Fruit fly (Drosophila melanogaster): Measurements from ENCODE around the gene RFeSP.

RFeSP gene

dm6 chr2L:1590167-1590566 lies 23.8 kb downstream of the RFeSP start (continued):
- TF ChIP-seq Mrtf (GFP tag; IDR thresholded peaks at IDR 0.05) = peak; percentile 79
- peak; percentile 79 for TF ChIP-seq unpg (GFP tag; optimal IDR thresholded peaks at IDR 0.05)
- peak; percentile 65 for TF ChIP-seq CG11247 (GFP tag; IDR thresholded peaks at IDR 0.05)
- no peak for TF ChIP-seq CG3163 (GFP tag; optimal IDR thresholded peaks at IDR 0.05)
- TF ChIP-seq MESR4 (GFP tag; optimal IDR thresholded peaks at IDR 0.05) = no peak
- peak; percentile 52 for TF ChIP-seq CG5180 (GFP tag; optimal IDR thresholded peaks at IDR 0.05)
- TF ChIP-seq gce (GFP tag; IDR thresholded peaks at IDR 0.05) = peak; percentile 67; the same call in 2 of the 3 replicates
- TF ChIP-seq row (GFP tag; IDR thresholded peaks at IDR 0.05) = peak; percentile 87
- peak; percentile 63 for TF ChIP-seq Atf-2 (GFP tag; optimal IDR thresholded peaks at IDR 0.05)
- peak; percentile 70 for TF ChIP-seq Asciz (GFP tag; optimal IDR thresholded peaks at IDR 0.05)
- TF ChIP-seq H2.0 (GFP tag; IDR thresholded peaks at IDR 0.05) = peak; percentile 69; the same call in 1 of the 2 replicates
- TF ChIP-seq CG18764 (GFP tag; optimal IDR thresholded peaks at IDR 0.05) = peak; percentile 53
- peak; percentile 50 for TF ChIP-seq Six4 (GFP tag; optimal IDR thresholded peaks at IDR 0.05)
- no peak for TF ChIP-seq CG34224 (GFP tag; IDR thresholded peaks at IDR 0.05; ENCODE audit: partially characterized antibody)
- no peak for TF ChIP-seq zen2 (GFP tag; IDR thresholded peaks at IDR 0.05; ENCODE audit: partially characterized antibody)
- peak; percentile 69 for TF ChIP-seq ap (GFP tag; IDR thresholded peaks at IDR 0.05)
- TF ChIP-seq Dek (tag; optimal IDR thresholded peaks at IDR 0.05) = peak; percentile 71
- peak; percentile 80 for TF ChIP-seq CG2889 (GFP tag; IDR thresholded peaks at IDR 0.05)
- TF ChIP-seq ERR (GFP tag; optimal IDR thresholded peaks at IDR 0.05) = peak; percentile 80
- peak; percentile 73 for TF ChIP-seq CG14050 (GFP tag; IDR thresholded peaks at IDR 0.05)
- peak; percentile 57 for TF ChIP-seq Bteb2 (GFP tag; optimal IDR thresholded peaks at IDR 0.05)
- TF ChIP-seq CG13123 (GFP tag; optimal IDR thresholded peaks at IDR 0.05) = peak; percentile 20
- peak; percentile 52; the same call in 1 of the 2 replicates for TF ChIP-seq CG43689 (GFP tag; IDR thresholded peaks at IDR 0.05)
- no peak for TF ChIP-seq HmgD (GFP tag; optimal IDR thresholded peaks at IDR 0.05)
- peak; percentile 69 for TF ChIP-seq chm (GFP tag; IDR thresholded peaks at IDR 0.05)
- TF ChIP-seq dm (GFP tag; optimal IDR thresholded peaks at IDR 0.05) = peak; percentile 50
- peak; percentile 50 for TF ChIP-seq CG1602 (GFP tag; optimal IDR thresholded peaks at IDR 0.05)
- TF ChIP-seq CG7987 (GFP tag; optimal IDR thresholded peaks at IDR 0.05) = peak; percentile 22
- no peak for TF ChIP-seq h (optimal IDR thresholded peaks at IDR 0.05)
- peak; percentile 68 for TF ChIP-seq seq (GFP tag; IDR thresholded peaks at IDR 0.05)
- peak; percentile 46 for TF ChIP-seq CG8359 (GFP tag; optimal IDR thresholded peaks at IDR 0.05; ENCODE audit: borderline replicate concordance)
- TF ChIP-seq hkb (optimal IDR thresholded peaks at IDR 0.05) = no peak
- TF ChIP-seq hkb (GFP tag; IDR thresholded peaks at IDR 0.05) = peak; percentile 81
- no peak for TF ChIP-seq dimm (GFP tag; IDR thresholded peaks at IDR 0.05)
- peak; percentile 61 for TF ChIP-seq btn (GFP tag; optimal IDR thresholded peaks at IDR 0.05)
- TF ChIP-seq CG17568 (GFP tag; optimal IDR thresholded peaks at IDR 0.05) = peak; percentile 65
- 0 out of 3 replicates have a peak, but pooled peaks have one; percentile 39 for TF ChIP-seq CG7357 (GFP tag; IDR thresholded peaks at IDR 0.05)
- peak; percentile 58 for TF ChIP-seq CG14667 (GFP tag; IDR thresholded peaks at IDR 0.05)
- TF ChIP-seq sob (GFP tag; IDR thresholded peaks at IDR 0.05) = peak; percentile 84
- TF ChIP-seq CG8281 (tag; optimal IDR thresholded peaks at IDR 0.05) = peak; percentile 32
- peak; percentile 80 for TF ChIP-seq esg (GFP tag; conservative IDR thresholded peaks at IDR 0.05)
- no peak for TF ChIP-seq vnd (GFP tag; IDR thresholded peaks at IDR 0.05; ENCODE audit: partially characterized antibody)
- peak; percentile 60 for TF ChIP-seq slou (GFP tag; optimal IDR thresholded peaks at IDR 0.05)
- no peak for TF ChIP-seq ac (GFP tag; optimal IDR thresholded peaks at IDR 0.05)
- TF ChIP-seq CG11456 (GFP tag; IDR thresholded peaks at IDR 0.05) = peak; percentile 81
- peak; percentile 56 for TF ChIP-seq shn (GFP tag; optimal IDR thresholded peaks at IDR 0.05)
- no peak for TF ChIP-seq unc-4 (GFP tag; IDR thresholded peaks at IDR 0.05; ENCODE audit: partially characterized antibody)
- TF ChIP-seq CG8478 (optimal IDR thresholded peaks at IDR 0.05) = no peak
- peak; percentile 70; the same call in 2 of the 3 replicates for TF ChIP-seq CG17361 (GFP tag; IDR thresholded peaks at IDR 0.05)
- peak; percentile 76 for TF ChIP-seq ATbp (GFP tag; optimal IDR thresholded peaks at IDR 0.05)
- TF ChIP-seq pnt (GFP tag; optimal IDR thresholded peaks at IDR 0.05) = peak; percentile 83
- peak; percentile 43 for TF ChIP-seq CG31365 (tag; optimal IDR thresholded peaks at IDR 0.05)

Measured in whole organism, embryonic.